Fruit fly (Drosophila melanogaster): ENCODE results near the gene Sfp33A2.

Gene Sfp33A2

dm6 chr2L:11840391-11840790 lies 2.9 kb downstream of the Sfp33A2 start, which contains the start of gene CG31704:
TSS of gene CG31704 (plus strand) at chr2L:11840691.
- TF ChIP-seq EcR (GFP tag; optimal IDR thresholded peaks at IDR 0.05) (no peak), psq (optimal IDR thresholded peaks at IDR 0.05) (no peak), Dll (optimal IDR thresholded peaks at IDR 0.05) (no peak), pan (optimal IDR thresholded peaks at IDR 0.05) (no peak), CG8478 (optimal IDR thresholded peaks at IDR 0.05) (no peak), usp (GFP tag; optimal IDR thresholded peaks at IDR 0.05) (no peak)

dm6 chr2L:11841538-11841937 lies 4.0 kb downstream of the Sfp33A2 start:
- TF ChIP-seq psq (optimal IDR thresholded peaks at IDR 0.05): no peak
- TF ChIP-seq usp (GFP tag; optimal IDR thresholded peaks at IDR 0.05): no peak

dm6 chr2L:11842291-11843187 lies 5.0 kb downstream of the Sfp33A2 start, which contains the start of the genes CG44008, CG14933, CG46426 and CG42486:
TSS of gene CG44008 (minus strand) at chr2L:11842445.
TSS of gene CG14933 (plus strand) at chr2L:11842828.
TSS of gene CG46426 (plus strand) at chr2L:11842828.
TSS of gene CG42486 (plus strand) at chr2L:11843137.
- TF ChIP-seq CG8478 (optimal IDR thresholded peaks at IDR 0.05) (no peak), psq (optimal IDR thresholded peaks at IDR 0.05) (no peak), pan (optimal IDR thresholded peaks at IDR 0.05) (no peak), usp (GFP tag; optimal IDR thresholded peaks at IDR 0.05) (no peak), Dll (optimal IDR thresholded peaks at IDR 0.05) (no peak), EcR (GFP tag; optimal IDR thresholded peaks at IDR 0.05) (no peak)

dm6 chr2L:11844278-11844677 lies 6.8 kb downstream of the Sfp33A2 start:
- TF ChIP-seq usp (GFP tag; optimal IDR thresholded peaks at IDR 0.05) (no peak), CG8478 (optimal IDR thresholded peaks at IDR 0.05) (no peak), pan (optimal IDR thresholded peaks at IDR 0.05) (no peak)

dm6 chr2L:11845159-11845788 lies 7.8 kb downstream of the Sfp33A2 start:
- TF ChIP-seq Dll (optimal IDR thresholded peaks at IDR 0.05) (no peak), psq (optimal IDR thresholded peaks at IDR 0.05) (no peak), EcR (GFP tag; optimal IDR thresholded peaks at IDR 0.05) (no peak), usp (GFP tag; optimal IDR thresholded peaks at IDR 0.05) (no peak)

dm6 chr2L:11846926-11847325 lies 9.4 kb downstream of the Sfp33A2 start, which contains the start of gene Mal-B1:
TSS of gene Mal-B1 (plus strand) at chr2L:11847226.
- TF ChIP-seq pan (optimal IDR thresholded peaks at IDR 0.05): no peak
- no peak for TF ChIP-seq Dll (optimal IDR thresholded peaks at IDR 0.05)
- no peak for TF ChIP-seq CG8478 (optimal IDR thresholded peaks at IDR 0.05)
- TF ChIP-seq usp (GFP tag; optimal IDR thresholded peaks at IDR 0.05): no peak
- no peak for TF ChIP-seq psq (optimal IDR thresholded peaks at IDR 0.05)

dm6 chr2L:11849658-11850057 lies 12.1 kb downstream of the Sfp33A2 start, which contains the start of gene Mal-B2:
TSS of gene Mal-B2 (plus strand) at chr2L:11849958.
- no peak for TF ChIP-seq pan (optimal IDR thresholded peaks at IDR 0.05)
- no peak for TF ChIP-seq usp (GFP tag; optimal IDR thresholded peaks at IDR 0.05)
- TF ChIP-seq psq (optimal IDR thresholded peaks at IDR 0.05): no peak
- TF ChIP-seq EcR (GFP tag; optimal IDR thresholded peaks at IDR 0.05): no peak
- TF ChIP-seq Dll (optimal IDR thresholded peaks at IDR 0.05): no peak
- no peak for TF ChIP-seq CG8478 (optimal IDR thresholded peaks at IDR 0.05)

- TF ChIP-seq CG8478 (optimal IDR thresholded peaks at IDR 0.05) (no peak), Dll (optimal IDR thresholded peaks at IDR 0.05) (no peak), pan (optimal IDR thresholded peaks at IDR 0.05) (no peak), usp (GFP tag; optimal IDR thresholded peaks at IDR 0.05) (no peak), psq (optimal IDR thresholded peaks at IDR 0.05) (no peak), EcR (GFP tag; optimal IDR thresholded peaks at IDR 0.05) (no peak)
Observed at dm6 chr2L:11853130-11853529, 15.6 kb downstream of the Sfp33A2 start, which contains the start of gene CG42751. TSS of gene CG42751 (plus strand) at chr2L:11853430.

- TF ChIP-seq Dll (optimal IDR thresholded peaks at IDR 0.05) (no peak), pan (optimal IDR thresholded peaks at IDR 0.05) (peak; percentile 76), usp (GFP tag; optimal IDR thresholded peaks at IDR 0.05) (no peak)
Observed at dm6 chr2L:11870867-11871452, 33.4 kb downstream of the Sfp33A2 start.

- no peak for TF ChIP-seq pan (optimal IDR thresholded peaks at IDR 0.05)
- no peak for TF ChIP-seq Dll (optimal IDR thresholded peaks at IDR 0.05)
- TF ChIP-seq usp (GFP tag; optimal IDR thresholded peaks at IDR 0.05): no peak
- no peak for TF ChIP-seq psq (optimal IDR thresholded peaks at IDR 0.05)
- no peak for TF ChIP-seq CG8478 (optimal IDR thresholded peaks at IDR 0.05)
- no peak for TF ChIP-seq EcR (GFP tag; optimal IDR thresholded peaks at IDR 0.05)
Observed at dm6 chr2L:11874232-11874765, 36.8 kb downstream of the Sfp33A2 start.

dm6 chr2L:11874890-11875289 lies 37.4 kb downstream of the Sfp33A2 start:
- TF ChIP-seq CG8478 (optimal IDR thresholded peaks at IDR 0.05) (no peak), usp (GFP tag; optimal IDR thresholded peaks at IDR 0.05) (no peak), pan (optimal IDR thresholded peaks at IDR 0.05) (no peak), EcR (GFP tag; optimal IDR thresholded peaks at IDR 0.05) (no peak), psq (optimal IDR thresholded peaks at IDR 0.05) (no peak), Dll (optimal IDR thresholded peaks at IDR 0.05) (no peak)

Data from whole organism.